Fruit fly (Drosophila melanogaster) Kc167 (cell line): ENCODE results near the gene CG18233.

ENCODE experiments used
- Sin3A ChIP-seq: fragments of >200 bp; optimal IDR thresholded peaks from 2 replicates; lab custom pipeline; 2018; ENCODE audit warnings: missing external identifiers
- h ChIP-seq: fragments of >200 bp; optimal IDR thresholded peaks from 3 replicates; lab custom pipeline; 2018; ENCODE audit warnings: missing external identifiers
- insv ChIP-seq: fragments of >200 bp; optimal IDR thresholded peaks from 3 replicates; lab custom pipeline; 2018; ENCODE audit warnings: missing external identifiers
- psq ChIP-seq: fragments of >200 bp; optimal IDR thresholded peaks from 2 replicates; lab custom pipeline; 2017; ENCODE audit warnings: missing external identifiers
- ttk ChIP-seq: sonication (Bioruptor generic); optimal IDR thresholded peaks from 2 replicates; lab custom pipeline; 2017; ENCODE audit warnings: missing external identifiers

- no peak for TF ChIP-seq ttk (lab: Kevin White, UChicago)
- no peak for TF ChIP-seq Sin3A (lab: Kevin White, UChicago)
- no peak for TF ChIP-seq h (lab: Kevin White, UChicago)
- TF ChIP-seq psq (lab: Kevin White, UChicago), result no peak
- TF ChIP-seq insv (lab: Kevin White, UChicago), result no peak
Observed at dm6 chr3L:18607162-18607561, 1.9 kb downstream of the CG18233 start, which contains the start of gene CG18231.
